Worm (Caenorhabditis elegans) whole organism, midembryonic: ENCODE measurements around the gene lron-3.

Source experiments
- cog-1 ChIP-seq: sonication (generic microtip); optimal IDR thresholded peaks from 2 replicates; lab custom pipeline; 2016; ENCODE audit warnings: missing genetic modification characterization, missing compliant biosample characterization
- flt-1 ChIP-seq: fragments of 200-800 bp; sonication (Bioruptor generic); IDR thresholded peaks from 2 replicates; pipeline ENCODE4 v1.3.6; 2022; ENCODE audit warnings: missing genetic modification characterization, missing compliant biosample characterization
- ref-1 ChIP-seq: fragments of 200-800 bp; sonication (Bioruptor generic); conservative IDR thresholded peaks from 2 replicates; pipeline ENCODE4 v1.3.6; 2022; ENCODE audit warnings: missing genetic modification reagents, missing genetic modification characterization, missing compliant biosample characterization
- tab-1 ChIP-seq: fragments of 200-800 bp; sonication (Bioruptor generic); IDR thresholded peaks from 2 replicates; pipeline ENCODE4 v1.3.6; 2022; ENCODE audit warnings: missing genetic modification characterization, missing compliant biosample characterization
- ztf-29 ChIP-seq: fragments of 200-800 bp; sonication (Bioruptor generic); IDR thresholded peaks from 2 replicates; pipeline ENCODE4 v1.3.6; 2022; ENCODE audit warnings: missing genetic modification reagents, missing genetic modification characterization, missing compliant biosample characterization

DNA sequence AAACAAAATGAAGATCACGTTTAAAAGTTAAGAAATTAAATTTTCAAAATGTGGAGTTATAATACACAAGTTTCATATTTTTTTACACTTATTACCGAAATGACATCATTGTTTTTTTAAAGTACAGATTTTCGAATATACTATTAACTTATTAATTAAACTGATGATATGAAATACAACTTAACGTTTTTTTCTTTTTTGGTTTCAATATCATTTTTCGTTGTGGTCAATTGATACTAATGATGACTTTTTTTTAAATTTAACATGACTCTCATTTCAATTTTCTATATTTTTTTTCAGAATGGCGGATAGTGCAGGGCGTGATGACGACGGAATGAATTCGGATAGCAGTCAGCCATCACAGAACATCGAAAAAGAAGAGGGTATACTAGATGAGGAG lies 33.3 kb upstream of the lron-3 start, which contains the start of gene usp-33:
- TF ChIP-seq flt-1 (GFP tag; lab: Robert Waterston, UW) (no peak), tab-1 (GFP tag; lab: Robert Waterston, UW) (no peak), cog-1 (tag; lab: Kevin White, UChicago) (no peak), ztf-29 (GFP tag; lab: Robert Waterston, UW) (no peak), ref-1 (GFP tag; lab: Robert Waterston, UW) (no peak)
